Worm (Caenorhabditis elegans) whole organism, L4 larva: Measurements from ENCODE around the gene fbxb-90.

Source experiments
- fos-1 ChIP-seq: fragments of 150-350 bp; optimal IDR thresholded peaks from 2 replicates; lab custom pipeline; 2014; ENCODE audit warnings: missing biosample characterization, missing genetic modification characterization
- lin-13 ChIP-seq: fragments of 150-350 bp; optimal IDR thresholded peaks from 2 replicates; lab custom pipeline; 2014; ENCODE audit warnings: missing biosample characterization, missing genetic modification reagents, missing genetic modification characterization
- madf-5 ChIP-seq, 2 experiments: fragments of 200-800 bp; sonication (Bioruptor generic); IDR thresholded peaks; 2 replicates each; pipeline ENCODE4 v1.3.6; 2022; ENCODE audit warnings: missing compliant biosample characterization in 2 of 2, missing genetic modification characterization in 2 of 2
- mdt-29 ChIP-seq: fragments of 200-800 bp; sonication (Bioruptor generic); IDR thresholded peaks from 2 replicates; pipeline ENCODE4 v1.3.6; 2022; ENCODE audit warnings: missing genetic modification reagents, missing genetic modification characterization, missing compliant biosample characterization
- nhr-237 ChIP-seq: sonication (generic microtip); optimal IDR thresholded peaks from 2 replicates; lab custom pipeline; 2017; ENCODE audit warnings: missing biosample characterization, missing genetic modification characterization
- nhr-6 ChIP-seq: fragments of 150-350 bp; optimal IDR thresholded peaks from 2 replicates; lab custom pipeline; 2014; ENCODE audit warnings: missing biosample characterization, missing genetic modification characterization
- spr-3 ChIP-seq: fragments of 200-800 bp; sonication (Bioruptor generic); optimal IDR thresholded peaks from 2 replicates; lab custom pipeline; 2018; ENCODE audit warnings: mild to moderate bottlenecking, missing genetic modification characterization, missing compliant biosample characterization
- ztf-11 ChIP-seq: fragments of 150-350 bp; optimal IDR thresholded peaks from 2 replicates; lab custom pipeline; 2014; ENCODE audit warnings: missing biosample characterization, missing genetic modification characterization

- no peak for TF ChIP-seq nhr-237 (tag; lab: Kevin White, UChicago)
- TF ChIP-seq lin-13 (GFP tag; lab: Kevin White, UChicago) = no peak
- TF ChIP-seq fos-1 (tag; lab: Kevin White, UChicago) = no peak
- no peak for TF ChIP-seq mdt-29
- no peak for TF ChIP-seq ztf-11
- TF ChIP-seq madf-5 (GFP tag; IDR thresholded peaks at IDR 0.05; lab: Robert Waterston, UW) = no peak
- no peak for TF ChIP-seq spr-3 (GFP tag; lab: Kevin White, UChicago)
- TF ChIP-seq nhr-6 (tag; lab: Kevin White, UChicago) = no peak
These were observed 33.8 kb upstream of the fbxb-90 start, which contains the start of gene T24E12.2 for ce11 chrII:3782309-3783000.
